Worm (Caenorhabditis elegans) whole organism, dauer: ENCODE data around the gene F41B4.2.

ENCODE experiments used
- unc-62 ChIP-seq: sonication (generic microtip); optimal IDR thresholded peaks from 2 replicates; lab custom pipeline; 2017; ENCODE audit warnings: missing biosample characterization, missing genetic modification reagents, missing genetic modification characterization

F41B4.2 gene

DNA sequence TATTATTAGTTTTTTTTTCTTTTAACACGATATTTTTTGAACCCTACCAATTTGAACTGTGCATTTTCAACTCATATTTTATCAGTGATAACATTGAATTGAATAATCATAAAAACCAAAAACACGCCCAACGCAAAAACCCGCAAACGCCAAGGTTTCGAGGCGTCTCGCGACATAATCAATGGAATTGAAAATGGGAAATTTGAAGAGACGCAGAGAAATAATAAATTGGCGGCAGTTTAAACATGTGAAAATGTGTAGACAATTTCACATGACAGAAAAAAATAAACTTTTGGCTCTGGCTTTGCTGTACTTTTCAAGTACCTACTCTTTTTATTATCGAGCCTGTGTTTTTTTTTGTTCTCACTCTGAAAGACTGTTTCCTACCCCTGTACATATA, 30.2 kb downstream of the F41B4.2 start:
- no peak for TF ChIP-seq unc-62 (GFP tag; lab: Kevin White, UChicago)

DNA sequence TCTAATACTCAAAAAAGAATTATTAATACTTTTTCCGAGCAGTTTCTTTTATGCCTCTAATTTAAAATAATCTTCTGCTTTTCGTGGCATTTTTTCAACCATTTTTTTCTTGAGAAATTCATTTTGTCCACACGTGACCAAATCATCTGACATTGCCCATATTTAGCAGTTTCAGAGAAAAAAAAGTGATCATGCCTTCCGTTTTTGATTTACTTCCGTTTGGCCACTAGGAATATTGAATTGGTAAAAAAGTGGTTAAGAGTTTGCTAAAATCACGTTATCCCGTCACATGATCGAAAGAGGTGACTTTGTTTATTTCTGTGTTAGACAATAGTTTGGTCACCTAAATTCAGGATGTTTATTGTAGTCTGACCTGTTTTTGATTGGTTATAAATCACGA, 30.7 kb downstream of the F41B4.2 start:
- no peak for TF ChIP-seq unc-62 (GFP tag; lab: Kevin White, UChicago)

DNA sequence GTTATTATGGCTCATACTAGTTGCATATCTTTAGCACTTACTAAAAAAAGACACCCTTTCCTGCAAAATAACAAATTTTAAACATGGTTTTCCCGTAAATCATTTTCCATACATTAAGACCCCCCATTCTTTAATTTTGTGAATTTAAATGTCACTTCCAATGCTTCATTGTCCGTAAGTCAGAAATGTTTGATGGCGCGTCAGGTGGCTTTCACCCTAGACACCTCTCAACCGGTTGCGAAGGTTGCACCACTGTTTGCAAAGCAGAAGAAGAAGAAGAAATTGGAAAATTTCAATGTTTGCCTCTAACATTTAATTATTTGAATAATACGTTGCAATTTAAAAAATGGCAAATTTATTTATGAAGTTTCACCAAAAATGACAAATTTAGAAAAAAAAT, 33.5 kb downstream of the F41B4.2 start:
- TF ChIP-seq unc-62 (GFP tag; lab: Kevin White, UChicago): no peak

DNA sequence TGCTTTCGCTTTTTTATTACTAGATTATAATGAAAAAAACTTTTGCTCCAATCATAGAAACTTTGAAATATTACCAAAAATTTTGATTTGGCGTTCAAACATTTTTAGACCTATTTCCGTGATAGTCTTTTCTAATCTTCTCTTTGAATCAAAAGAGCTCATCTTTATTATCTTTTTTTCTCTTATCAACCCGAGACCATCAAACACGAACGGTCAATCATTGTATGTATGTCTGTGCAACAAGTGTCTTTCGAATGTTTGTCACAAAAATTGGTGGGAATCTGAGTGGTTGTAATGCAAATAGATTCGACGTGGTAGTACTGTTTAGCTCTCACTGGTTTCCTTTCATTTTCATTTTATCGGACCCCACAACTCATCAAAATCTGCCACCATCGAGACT, 35.3 kb downstream of the F41B4.2 start, which contains the start of gene M03A8.3:
M03A8.3 (plus strand) TSS at position 278 of the 400 bp plus-strand sequence.
- TF ChIP-seq unc-62 (GFP tag; lab: Kevin White, UChicago): no peak

DNA sequence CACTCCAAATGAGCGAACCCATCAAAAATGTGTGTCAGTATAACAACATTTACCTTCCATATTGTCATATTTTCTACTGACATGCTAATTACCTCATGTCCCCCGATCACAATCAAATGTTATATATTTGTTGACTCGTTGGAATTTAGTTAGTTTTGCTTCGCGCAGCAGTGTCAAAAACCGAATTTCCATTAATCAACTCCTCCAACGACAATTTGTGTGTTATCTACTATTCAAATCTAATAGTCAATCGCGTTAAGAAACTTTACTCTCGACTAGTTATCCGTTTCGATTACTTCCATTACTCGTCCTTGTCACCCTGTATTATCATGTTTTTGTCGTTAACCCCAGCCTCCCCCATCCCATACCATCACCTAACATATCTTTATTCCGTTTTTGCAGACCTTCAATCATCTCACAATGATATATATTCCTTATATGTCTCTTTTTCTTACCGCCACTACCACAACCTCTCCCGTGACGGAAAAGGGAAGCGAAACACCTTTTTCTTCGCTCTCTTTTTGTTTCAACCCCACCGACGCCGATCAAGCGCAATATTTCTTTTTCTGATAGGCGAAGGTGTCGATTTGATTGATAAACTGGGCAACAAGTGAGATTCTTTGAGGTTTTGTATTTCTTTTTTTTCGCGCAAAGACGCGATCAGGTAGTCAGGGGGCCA, 39.1 kb downstream of the F41B4.2 start:
- no peak for TF ChIP-seq unc-62 (GFP tag; lab: Kevin White, UChicago)

DNA sequence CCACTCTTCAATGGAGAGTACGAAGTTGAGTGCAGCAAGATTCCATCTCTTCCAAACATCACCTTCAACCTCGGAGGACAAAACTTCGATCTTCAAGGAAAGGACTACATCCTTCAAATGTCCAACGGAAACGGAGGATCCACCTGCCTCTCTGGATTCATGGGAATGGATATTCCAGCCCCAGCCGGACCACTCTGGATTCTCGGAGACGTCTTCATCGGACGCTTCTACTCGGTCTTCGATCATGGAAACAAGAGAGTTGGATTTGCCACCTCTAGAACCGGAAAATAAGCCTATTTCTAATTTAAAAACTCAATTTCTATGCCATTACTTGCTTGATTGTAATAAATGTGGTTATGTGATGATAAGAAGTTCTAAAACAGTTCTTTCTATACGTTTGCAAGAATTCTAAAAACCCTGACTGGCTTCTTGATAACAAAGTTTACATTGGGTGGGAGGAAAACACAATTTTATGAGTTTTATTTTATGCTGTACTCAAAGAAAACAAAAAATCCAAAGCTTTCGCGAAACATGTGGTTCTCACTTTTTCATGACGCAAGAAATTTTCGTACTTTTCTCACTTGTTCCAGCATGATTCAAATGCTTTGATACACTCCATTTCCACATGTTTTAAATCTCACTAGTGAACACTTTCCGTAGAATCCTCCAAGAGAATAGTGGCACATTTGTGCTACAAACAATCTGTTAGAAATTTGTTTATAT, 42.6 kb downstream of the F41B4.2 start:
- no peak for TF ChIP-seq unc-62 (GFP tag; lab: Kevin White, UChicago)

DNA sequence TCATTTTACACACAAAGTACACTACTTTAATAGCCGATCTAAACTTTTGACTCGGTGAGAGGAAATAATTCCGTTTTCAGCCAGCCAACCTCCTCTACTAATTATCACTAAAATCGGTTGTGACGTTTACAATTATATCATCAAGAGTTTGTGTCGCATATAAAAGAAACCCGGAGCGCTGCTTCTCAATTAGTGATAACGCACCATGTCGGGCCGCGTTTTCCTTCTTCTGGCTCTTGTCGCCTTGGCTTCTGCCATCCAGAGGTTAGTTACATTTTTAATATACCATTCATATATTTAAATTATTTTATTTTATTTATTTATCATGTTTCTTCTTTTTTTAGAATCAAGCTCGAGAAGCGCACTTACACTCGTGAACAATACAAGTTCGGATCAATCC, 44.1 kb downstream of the F41B4.2 start, which contains the start of gene asp-3:
asp-3 (plus strand) TSS at position 79 of the 400 bp plus-strand sequence.
- no peak for TF ChIP-seq unc-62 (GFP tag; lab: Kevin White, UChicago)

DNA sequence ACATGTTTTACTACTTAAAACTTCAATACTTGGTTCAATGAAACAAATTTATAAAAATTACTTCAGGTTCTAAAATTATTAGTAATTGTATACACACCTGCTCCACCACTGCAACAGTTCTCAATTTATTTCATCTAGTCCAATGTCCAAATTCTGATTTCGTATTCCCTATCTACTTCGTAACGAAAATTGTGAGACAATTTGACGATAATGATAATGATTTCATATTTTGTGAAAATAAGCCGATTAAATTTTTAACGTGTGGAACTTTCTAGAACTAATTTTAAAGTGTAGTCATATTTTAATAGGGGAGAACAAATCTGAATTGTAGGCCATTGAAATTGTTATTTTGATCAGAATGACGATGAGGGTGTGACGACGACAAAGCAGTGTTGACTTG, 44.6 kb downstream of the F41B4.2 start:
- TF ChIP-seq unc-62 (GFP tag; lab: Kevin White, UChicago): no peak

DNA sequence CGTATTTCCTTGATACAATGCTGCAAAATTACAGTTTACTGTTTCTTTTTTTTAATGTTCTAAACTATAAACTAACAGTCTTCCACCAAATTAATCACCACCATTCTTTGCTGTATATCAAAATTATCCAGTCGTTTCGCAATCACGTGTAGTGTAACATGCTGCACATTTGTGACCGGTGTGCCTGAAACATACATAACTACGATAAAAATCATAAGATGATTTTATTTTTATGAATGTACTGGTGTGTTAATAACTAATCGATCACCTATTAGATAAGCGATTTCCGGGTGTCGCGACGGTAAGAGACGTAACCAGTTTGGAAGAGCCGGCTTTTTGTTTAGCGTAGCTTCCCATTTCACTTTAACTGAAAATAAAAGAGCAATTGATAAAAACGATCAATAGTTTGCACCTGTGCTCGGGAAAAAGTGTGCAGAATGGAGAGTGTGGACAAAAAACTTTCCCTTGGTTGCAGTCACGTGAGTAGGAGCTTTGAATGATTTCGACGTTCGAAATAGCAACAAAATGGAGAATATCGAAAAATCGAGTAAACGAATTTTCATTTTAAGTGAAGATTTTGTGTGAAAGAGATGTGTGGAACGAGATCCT, 46.0 kb downstream of the F41B4.2 start, which contains the start of gene sgca-1:
sgca-1 (minus strand) TSS at position 584 of the 609 bp plus-strand sequence.
- no peak for TF ChIP-seq unc-62 (GFP tag; lab: Kevin White, UChicago)

DNA sequence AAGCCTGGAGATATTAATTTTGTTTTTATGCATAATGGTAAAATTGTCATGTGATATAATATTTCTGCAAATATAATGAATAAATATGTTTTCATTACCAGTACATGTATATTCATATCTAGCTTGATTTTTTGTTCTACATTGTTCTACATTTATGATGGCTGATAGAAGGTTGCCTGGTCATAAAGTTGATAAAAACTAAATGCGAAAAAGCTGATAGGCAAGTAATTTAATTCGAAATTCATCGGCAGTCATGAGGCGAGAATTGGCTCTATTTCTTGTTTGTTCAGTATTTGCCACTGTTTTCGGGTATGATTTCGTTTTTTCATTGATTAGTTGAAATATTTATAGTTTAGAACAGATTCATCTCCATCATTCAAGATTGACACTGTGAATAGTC, 50.9 kb downstream of the F41B4.2 start, which contains the start of gene bgal-2:
bgal-2 (plus strand) TSS at position 231 of the 400 bp plus-strand sequence.
- TF ChIP-seq unc-62 (GFP tag; lab: Kevin White, UChicago): no peak

DNA sequence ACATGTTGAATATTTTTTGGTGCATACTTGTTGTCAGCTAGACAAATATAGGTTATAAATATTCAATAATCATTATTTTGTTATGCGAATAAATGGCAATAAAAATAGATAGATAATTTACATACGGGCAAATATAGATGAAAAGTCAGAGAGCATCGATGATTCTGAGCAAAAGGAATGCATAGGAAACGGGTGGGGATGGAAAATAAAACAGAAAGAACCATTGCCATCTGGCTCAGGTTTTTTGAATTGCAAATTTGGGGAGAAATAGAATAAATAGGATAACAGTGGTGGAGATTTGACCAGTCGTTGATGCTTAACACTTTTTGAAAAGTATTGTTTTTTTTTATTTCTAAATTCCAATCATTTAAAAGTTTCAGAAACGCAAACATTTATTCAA, 52.2 kb downstream of the F41B4.2 start, which contains the start of gene idpp-6:
idpp-6 (plus strand) TSS at position 301 of the 400 bp plus-strand sequence.
- TF ChIP-seq unc-62 (GFP tag; lab: Kevin White, UChicago): no peak
